Fruit fly (Drosophila melanogaster) Kc167 (cell line): ENCODE measurements around the gene rgn.

ENCODE experiments used
- h ChIP-seq: fragments of >200 bp; optimal IDR thresholded peaks from 3 replicates; lab custom pipeline; 2018; ENCODE audit warnings: missing external identifiers
- ttk ChIP-seq: sonication (Bioruptor generic); optimal IDR thresholded peaks from 2 replicates; lab custom pipeline; 2017; ENCODE audit warnings: missing external identifiers

- TF ChIP-seq h (lab: Kevin White, UChicago) (no peak), ttk (lab: Kevin White, UChicago) (no peak)
Measured at dm6 chr3L:21359879-21360278, 22.4 kb upstream of the rgn start, which contains the start of gene CG32440.
